Fruit fly (Drosophila melanogaster) S2 (cell line): ENCODE data around the gene CG34164.

Experiments used
- CG8478 ChIP-seq: fragments of >200 bp; optimal IDR thresholded peaks from 2 replicates; lab custom pipeline; 2018
- CTCF ChIP-seq, 2 experiments: fragments of >200 bp; optimal IDR thresholded peaks; 2 replicates each; lab custom pipeline; 2018

CG34164 gene

DNA sequence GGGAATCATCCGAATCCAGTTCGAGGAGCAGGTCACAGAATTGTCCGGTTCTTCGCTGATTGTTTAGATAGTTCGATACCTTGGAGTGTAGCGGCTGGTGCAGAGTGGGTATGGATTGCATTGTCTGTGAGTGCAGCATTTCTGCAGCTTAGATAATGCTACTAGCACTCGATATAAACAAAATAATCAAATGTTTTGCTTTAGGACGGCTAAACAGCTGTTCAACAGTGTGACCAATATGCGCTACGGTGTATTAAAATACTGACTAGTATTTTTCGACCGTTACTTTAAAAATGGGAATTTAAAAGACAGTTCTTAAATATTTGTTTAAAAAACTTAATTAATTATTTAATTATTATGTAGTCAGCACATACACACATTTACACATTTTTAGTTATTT, 7.4 kb upstream of the CG34164 start, which contains the start of gene Plzf:
Gene Plzf (minus strand): TSS at position 196 of the 400 bp plus-strand sequence.
- TF ChIP-seq CG8478: no peak
- no peak for TF ChIP-seq CTCF (optimal IDR thresholded peaks at IDR 0.05; lab: Kevin White, UChicago)

DNA sequence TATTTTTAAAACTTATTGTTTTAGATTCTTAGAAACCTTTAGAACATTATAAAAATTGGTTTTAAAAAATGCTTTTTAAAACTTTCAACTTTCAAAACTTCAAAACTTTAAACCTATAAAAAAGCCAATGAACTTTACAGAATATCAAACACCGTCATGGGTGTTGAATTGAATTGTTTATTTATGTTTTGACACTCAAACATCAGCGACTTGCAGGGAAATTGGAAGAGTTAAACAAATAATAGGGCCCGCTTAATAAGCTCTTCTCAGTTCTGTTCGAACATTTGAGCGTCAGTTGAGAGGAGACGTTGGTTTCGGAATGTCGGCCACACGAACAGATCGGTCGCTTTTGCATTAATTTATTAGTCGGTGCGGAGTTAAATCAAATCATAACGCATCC, 7.0 kb upstream of the CG34164 start, which contains the start of gene PLCXD:
Gene PLCXD (plus strand): TSS at position 286 of the 400 bp plus-strand sequence.
- TF ChIP-seq CG8478 (no peak), CTCF (optimal IDR thresholded peaks at IDR 0.05; lab: Kevin White, UChicago) (no peak)

DNA sequence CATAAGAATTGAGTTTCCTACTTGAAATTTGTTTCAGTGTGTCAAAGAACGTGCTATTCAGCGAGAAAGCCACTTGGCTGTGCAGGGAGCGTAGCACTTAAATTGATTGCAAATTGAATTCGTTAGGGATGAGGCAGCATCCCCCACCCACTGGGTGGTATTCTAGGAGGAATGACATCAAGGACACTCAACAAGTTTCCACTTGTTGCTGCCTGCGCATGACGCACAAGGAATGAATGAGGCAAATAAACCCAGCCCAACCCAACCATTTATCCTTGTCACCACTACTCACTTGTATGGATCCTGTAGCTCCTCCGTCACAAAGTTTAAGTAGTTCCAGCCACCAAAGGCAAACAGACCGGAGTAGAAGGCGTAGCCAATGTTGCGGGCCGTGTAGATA, 2.8 kb upstream of the CG34164 start:
- TF ChIP-seq CG8478 (no peak), CTCF (optimal IDR thresholded peaks at IDR 0.05; lab: Kevin White, UChicago) (no peak)

DNA sequence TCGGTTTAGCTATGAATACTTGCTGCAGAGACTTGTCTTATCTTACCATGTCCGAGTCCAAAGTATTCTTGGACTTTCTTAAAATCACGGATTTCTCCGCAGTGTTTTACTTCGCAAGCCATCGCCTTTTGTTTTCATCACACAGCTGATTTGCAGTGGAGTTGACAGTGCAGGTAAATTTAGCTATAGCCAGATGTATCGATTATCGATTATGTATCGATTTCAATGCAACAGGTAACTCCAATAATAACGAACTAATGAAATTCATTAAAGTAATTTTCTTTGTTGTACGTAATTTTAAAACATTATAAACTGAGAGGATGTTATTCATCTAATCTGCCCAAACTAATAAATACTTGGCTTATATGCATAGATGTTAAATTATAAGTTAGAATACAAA, 6.9 kb downstream of the CG34164 start, which contains the start of gene Rab3-GAP:
Gene Rab3-GAP (minus strand): TSS at position 150 of the 400 bp plus-strand sequence.
- TF ChIP-seq CG8478: no peak
- TF ChIP-seq CTCF (optimal IDR thresholded peaks at IDR 0.05; lab: Kevin White, UChicago): no peak

DNA sequence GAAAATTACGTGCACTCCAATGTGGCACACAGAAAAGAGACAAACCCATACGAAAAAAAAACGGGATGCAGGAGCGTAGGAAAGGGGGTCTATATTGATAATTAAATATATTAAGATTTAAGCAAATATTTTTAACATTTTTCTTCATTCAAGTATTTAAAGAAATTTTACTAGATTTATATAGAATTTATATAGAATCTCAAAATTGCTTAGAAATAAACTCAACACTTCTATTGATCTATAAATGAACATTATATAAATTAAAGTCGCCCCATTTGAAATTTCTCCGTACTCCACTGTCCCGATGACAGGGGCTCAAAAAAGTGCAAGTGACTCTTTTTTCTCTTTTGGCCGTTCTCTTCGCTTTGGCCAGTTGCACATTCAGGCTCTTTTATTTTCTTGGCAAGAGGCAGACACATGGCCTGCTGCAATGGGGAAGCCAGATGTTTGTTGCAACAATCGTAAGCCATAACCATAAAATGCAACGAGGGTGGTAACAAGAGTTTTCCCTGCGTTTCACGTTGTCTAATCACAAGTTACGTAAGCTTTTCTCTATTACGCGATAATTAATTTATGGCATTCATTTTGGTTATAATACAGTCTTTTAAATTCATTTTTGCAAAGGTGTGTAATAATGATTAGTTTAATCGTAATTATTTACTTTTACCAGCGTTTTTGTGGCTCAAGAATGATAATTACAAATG, 9.7 kb downstream of the CG34164 start:
- TF ChIP-seq CG8478 (no peak), CTCF (optimal IDR thresholded peaks at IDR 0.05; lab: Kevin White, UChicago) (no peak)

DNA sequence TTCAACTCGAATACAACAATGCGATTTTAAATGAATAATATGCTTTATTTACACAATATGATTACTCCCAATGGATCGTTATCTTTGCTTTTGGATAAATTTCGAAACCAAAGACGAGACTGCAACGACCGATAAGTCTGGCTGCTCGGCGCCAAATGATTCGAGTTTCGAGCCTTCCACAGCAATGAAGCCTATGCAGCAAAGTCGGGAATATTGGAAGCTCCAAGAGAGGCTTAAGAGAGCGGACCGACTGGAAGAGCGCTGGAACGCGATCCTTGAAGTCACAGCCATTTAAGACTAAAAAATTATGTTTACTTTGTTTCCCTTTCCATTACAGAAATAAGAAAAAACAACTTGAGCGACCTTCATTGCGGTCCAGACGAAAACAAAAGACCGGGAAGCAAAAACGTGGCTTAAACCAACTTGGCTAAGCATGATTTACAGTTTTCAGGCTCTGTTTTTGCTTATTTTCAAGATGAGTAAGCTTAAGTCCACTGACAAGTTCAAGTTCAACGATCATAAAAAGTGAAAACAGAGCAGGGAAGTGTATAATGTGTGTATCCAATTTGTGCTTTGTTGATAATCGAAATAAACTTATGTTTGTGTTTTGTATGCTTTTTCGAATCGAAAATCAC, 10.6 kb downstream of the CG34164 start, which contains the start of gene firl:
Gene firl (minus strand): TSS at position 159 of the 635 bp plus-strand sequence.
- no peak for TF ChIP-seq CTCF (optimal IDR thresholded peaks at IDR 0.05; lab: Kevin White, UChicago)
- TF ChIP-seq CG8478: no peak

DNA sequence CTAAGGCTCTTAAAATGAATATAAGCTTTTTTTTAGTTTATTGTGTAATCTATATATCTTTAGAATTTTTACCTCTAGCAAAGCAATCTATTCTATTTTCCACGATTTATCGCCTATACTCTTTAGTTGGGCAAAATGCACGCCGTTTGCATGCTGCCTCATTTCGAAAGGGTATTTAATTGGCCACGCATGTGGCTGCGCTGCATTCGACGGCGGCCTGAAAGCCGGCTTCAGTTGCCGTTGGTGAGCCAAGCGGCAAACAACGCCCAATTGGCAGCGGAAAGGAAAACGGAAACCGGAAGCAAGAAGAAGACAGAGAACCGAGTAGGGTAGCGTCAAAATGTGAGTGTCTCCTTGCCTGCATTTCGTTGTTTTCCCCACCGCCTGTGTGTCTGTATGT, 19.7 kb downstream of the CG34164 start, which contains the start of gene CG14947:
Gene CG14947 (plus strand): TSS at position 251 of the 400 bp plus-strand sequence.
- no peak for TF ChIP-seq CG8478
- TF ChIP-seq CTCF (optimal IDR thresholded peaks at IDR 0.05; lab: Kevin White, UChicago): no peak

DNA sequence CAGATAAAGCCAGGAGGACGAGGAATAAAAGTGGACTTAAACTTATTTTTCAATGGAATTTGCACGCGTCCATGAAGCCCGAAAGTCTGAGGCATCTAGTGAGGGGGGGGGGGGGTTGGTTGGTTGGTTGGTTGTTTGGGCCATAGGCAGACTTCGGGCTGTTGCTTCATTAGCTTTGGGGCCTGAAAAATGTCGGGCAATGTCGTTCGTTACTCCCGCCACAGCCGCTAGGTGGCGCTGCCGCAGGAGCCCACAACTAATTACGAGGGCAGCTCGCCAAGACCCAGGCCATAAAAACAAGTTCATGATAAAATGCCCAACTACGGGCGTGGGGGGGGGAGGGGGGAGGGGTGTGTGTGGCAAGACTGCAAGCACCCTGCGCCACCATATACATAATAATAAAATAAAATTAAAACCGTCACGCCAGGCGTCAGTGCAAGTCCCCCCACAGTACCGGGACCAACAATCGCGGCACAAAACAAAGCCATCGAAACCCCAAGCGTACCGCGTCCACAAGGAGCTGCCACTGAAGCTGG, 22.0 kb downstream of the CG34164 start:
- TF ChIP-seq CG8478: no peak
- peak; percentile 73 to 77 for TF ChIP-seq CTCF (optimal IDR thresholded peaks at IDR 0.05; lab: Kevin White, UChicago)

DNA sequence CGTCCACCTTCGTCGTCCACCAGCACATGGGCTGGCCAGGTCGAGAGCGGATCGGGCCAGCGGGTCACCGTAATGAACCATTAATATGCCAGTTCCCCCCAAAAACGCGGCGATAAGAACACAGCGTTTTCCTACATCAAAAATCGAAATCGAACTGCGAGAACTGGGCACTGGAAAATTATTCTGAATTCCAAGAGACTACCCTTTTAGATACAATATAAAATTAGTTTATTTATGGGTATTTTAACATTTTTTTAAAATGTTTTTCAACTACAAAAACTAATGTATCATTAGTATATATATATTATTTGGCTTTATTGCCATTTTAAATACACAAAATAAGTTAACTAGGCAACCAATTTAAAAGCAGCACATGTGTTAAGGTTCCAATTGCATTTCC, 22.5 kb downstream of the CG34164 start:
- TF ChIP-seq CG8478 (no peak), CTCF (optimal IDR thresholded peaks at IDR 0.05; lab: Kevin White, UChicago) (no peak)

DNA sequence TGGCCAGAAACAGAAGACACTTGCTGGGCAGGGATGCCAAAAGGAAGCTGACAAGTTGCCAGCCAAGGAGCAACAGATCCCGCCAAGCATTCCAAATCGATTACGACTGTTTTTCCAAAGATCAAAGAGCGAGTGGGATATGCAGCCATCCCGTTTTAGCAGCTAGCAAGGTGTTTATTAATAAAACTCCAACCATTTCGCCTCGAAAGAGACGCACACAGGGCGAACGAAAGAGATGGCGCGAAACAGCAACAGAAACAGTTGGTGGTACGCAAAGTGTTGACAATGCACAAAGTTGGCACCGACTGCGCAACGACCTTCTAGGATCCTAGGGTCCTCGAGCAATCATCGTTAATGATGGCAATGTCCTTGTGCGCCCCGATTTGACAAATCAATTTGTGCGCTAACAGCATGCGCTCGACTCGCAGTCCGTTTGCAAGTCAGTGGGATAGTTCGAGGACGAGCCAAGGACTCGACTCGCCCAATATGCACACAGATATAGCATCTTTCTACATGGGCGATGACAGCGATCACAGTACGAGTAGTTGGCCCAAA, 23.8 kb downstream of the CG34164 start:
- no peak for TF ChIP-seq CTCF (optimal IDR thresholded peaks at IDR 0.05; lab: Kevin White, UChicago)
- TF ChIP-seq CG8478: no peak

DNA sequence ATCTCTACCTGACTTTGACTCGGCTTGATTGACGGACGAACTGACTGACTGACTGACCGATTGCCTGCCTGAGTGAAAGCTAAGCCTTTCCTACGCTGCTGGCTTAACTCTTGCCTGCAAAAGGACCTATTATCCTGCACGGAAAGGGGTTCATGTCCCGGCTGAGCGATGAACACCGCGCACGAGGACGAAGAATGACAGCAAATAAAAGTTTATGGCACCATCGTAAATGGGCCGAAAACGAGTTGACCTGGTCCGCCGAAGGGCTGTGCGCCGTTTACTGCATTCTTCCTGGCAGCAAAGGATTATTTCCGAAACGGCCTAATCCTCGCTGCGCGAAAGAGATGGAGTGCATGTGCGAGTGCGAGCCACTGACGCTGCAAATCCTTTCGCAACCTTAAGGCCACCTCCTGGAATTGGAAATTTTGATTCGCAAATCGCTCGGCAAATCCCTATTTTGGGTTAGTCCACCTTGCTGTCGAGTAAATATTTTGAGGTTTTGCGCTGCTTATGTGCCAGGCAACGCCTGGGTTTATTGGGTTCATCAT, 25.0 kb downstream of the CG34164 start:
- no peak for TF ChIP-seq CTCF (optimal IDR thresholded peaks at IDR 0.05; lab: Kevin White, UChicago)
- TF ChIP-seq CG8478: no peak

DNA sequence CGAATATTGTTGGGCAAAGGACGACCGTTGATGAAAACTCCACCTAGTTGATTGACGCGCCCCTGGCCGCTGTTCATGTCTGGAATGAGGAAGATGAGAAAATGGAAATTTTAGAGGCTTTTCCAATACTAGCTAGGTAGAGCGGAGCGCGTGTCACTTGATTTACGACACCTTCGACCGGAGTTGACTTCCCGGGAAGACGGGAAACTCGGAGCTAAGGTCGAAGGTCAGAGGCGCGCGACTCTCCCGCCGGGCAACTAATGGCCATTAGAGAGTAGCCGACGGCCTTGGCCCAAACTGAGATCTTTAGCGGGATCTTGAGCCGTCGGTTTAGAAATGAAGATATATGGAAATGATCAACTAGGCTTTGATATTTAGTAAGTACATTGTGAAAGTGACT, 28.9 kb downstream of the CG34164 start:
- no peak for TF ChIP-seq CG8478
- no peak for TF ChIP-seq CTCF (optimal IDR thresholded peaks at IDR 0.05; lab: Kevin White, UChicago)

DNA sequence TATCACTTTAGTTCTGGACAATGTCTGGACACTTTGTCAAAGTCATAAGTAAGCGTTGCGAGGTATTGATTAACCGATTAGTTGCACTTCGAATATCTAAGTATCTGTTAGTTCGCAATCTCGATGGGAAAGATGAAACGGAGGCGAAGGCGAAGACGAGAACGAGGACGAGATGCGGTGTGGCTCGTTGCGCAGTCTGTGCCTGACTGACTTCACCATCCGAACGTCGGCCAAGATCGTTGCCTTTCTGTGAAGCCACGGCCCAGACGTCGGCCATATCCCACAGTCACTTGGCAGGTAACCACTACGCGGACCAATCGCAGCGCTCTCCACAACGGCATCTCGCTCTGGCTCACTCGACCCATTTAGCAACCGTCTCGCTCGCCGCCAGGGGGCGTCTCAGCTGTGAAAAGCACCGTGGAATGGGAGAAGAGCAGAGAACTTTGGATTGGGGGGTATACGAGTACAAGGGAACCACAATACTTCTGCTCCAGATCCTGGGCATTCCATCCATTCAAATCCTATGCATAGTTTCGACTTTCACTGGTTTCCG, 29.5 kb downstream of the CG34164 start, which contains the start of gene prd:
Gene prd (minus strand): TSS at position 209 of the 553 bp plus-strand sequence.
- TF ChIP-seq CG8478: no peak
- peak; percentile 80 to 85 for TF ChIP-seq CTCF (optimal IDR thresholded peaks at IDR 0.05; lab: Kevin White, UChicago)

DNA sequence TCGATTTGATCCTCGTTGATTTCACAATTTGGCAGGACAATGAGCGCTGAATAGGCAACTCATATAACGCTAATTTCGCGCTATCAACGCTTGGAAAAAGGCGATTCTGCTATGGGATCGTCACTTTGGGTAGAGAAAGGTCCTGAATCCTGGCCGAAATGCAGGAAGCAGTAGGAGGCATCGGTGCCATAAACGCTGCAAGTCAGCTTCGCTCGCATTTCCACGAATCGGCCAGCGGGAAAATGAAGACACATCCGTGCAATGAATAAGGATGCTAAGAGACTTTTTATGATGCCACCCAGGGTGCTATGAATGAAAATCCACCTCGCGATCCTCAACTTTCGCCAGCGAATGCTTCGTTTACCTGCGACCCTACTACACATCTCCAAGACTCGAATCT, 31.3 kb downstream of the CG34164 start:
- TF ChIP-seq CTCF (optimal IDR thresholded peaks at IDR 0.05; lab: Kevin White, UChicago): no peak
- no peak for TF ChIP-seq CG8478

DNA sequence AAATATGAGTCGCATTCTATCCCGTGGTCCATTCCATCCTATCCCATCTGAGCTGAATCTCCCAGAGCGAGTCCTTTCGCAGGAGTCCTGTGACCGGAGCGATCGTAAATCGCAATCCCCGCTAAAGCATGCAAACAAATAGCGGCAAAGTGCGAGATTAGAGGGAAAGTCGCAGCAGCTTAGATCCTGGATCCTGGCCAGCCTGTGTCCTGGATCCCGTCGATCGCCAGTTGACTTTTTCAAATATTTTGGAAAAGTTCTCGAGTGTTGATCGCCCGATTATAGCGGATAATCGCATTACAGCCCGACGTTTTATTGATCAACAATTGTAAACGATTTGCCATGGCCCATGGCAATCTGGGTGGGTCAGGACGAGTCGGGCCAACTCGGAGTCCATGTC, 33.0 kb downstream of the CG34164 start:
- TF ChIP-seq CTCF (optimal IDR thresholded peaks at IDR 0.05; lab: Kevin White, UChicago) (no peak), CG8478 (no peak)
